Fruit fly (Drosophila melanogaster): ENCODE data around the gene CG43220.
A peak's percentile ranks its signal among the peaks of the same experiment; 100 is the strongest.

The CG43220 gene

DNA sequence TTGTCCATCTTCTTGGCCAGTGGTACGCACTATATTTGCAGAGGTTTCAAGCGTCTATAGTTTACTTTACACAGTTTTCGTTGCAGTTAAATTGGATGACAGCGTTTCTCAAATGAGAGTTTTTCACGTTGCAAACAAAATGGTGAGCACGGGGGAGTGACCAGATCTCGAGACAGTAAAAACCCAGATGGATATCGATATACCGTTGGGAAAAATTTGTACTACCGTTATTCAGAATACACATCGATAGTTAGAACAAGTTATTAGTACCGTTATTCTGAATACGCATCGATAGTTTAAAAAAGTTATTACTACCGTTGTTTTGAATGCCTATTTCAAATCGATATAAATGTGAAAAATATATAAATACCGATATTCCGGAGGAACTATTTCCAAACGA, 8.7 kb upstream of the CG43220 start, which contains the start of gene cass (continued):
- TF ChIP-seq otp (GFP tag; IDR thresholded peaks at IDR 0.05) (no peak), sob (GFP tag; IDR thresholded peaks at IDR 0.05) (no peak), mirr (GFP tag; optimal IDR thresholded peaks at IDR 0.05) (no peak), CG34224 (GFP tag; IDR thresholded peaks at IDR 0.05; ENCODE audit: partially characterized antibody) (peak; percentile 92), Atf3 (GFP tag; optimal IDR thresholded peaks at IDR 0.05) (no peak), CG30020 (tag; optimal IDR thresholded peaks at IDR 0.05) (peak; percentile 59), CkIIα-i1 (GFP tag; IDR thresholded peaks at IDR 0.05) (no peak), wdn (GFP tag; IDR thresholded peaks at IDR 0.05) (no peak), CG11456 (GFP tag; IDR thresholded peaks at IDR 0.05) (no peak), Scr (GFP tag; IDR thresholded peaks at IDR 0.05; ENCODE audit: partially characterized antibody) (peak; percentile 93), MESR4 (GFP tag; optimal IDR thresholded peaks at IDR 0.05) (peak; percentile 93), CG12659 (GFP tag; optimal IDR thresholded peaks at IDR 0.05) (peak; percentile 22), CG10366 (GFP tag; IDR thresholded peaks at IDR 0.05) (no peak), Lpt (GFP tag; optimal IDR thresholded peaks at IDR 0.05) (no peak), CG11247 (GFP tag; IDR thresholded peaks at IDR 0.05) (no peak), Dek (tag; optimal IDR thresholded peaks at IDR 0.05) (no peak), toy (GFP tag; IDR thresholded peaks at IDR 0.05) (no peak), dmrt11E (tag; optimal IDR thresholded peaks at IDR 0.05) (peak; percentile 9), CG42726 (GFP tag; IDR thresholded peaks at IDR 0.05; ENCODE audit: partially characterized antibody) (peak; percentile 94), CG8290 (GFP tag; optimal IDR thresholded peaks at IDR 0.05) (peak; percentile 39), CG8290 (tag; optimal IDR thresholded peaks at IDR 0.05) (peak in 1 of 2 experiments; percentile 70), Gsc (GFP tag; IDR thresholded peaks at IDR 0.05) (no peak), br (optimal IDR thresholded peaks at IDR 0.05) (no peak), vvl (GFP tag; IDR thresholded peaks at IDR 0.05) (no peak), CG6272 (GFP tag; IDR thresholded peaks at IDR 0.05) (no peak), Nf-YA (GFP tag; IDR thresholded peaks at IDR 0.05) (no peak), NC2α (GFP tag; optimal IDR thresholded peaks at IDR 0.05) (no peak), CG6791 (GFP tag; IDR thresholded peaks at IDR 0.05; ENCODE audit: partially characterized antibody) (peak; percentile 95), CG9437 (GFP tag; optimal IDR thresholded peaks at IDR 0.05) (no peak), CG31365 (tag; optimal IDR thresholded peaks at IDR 0.05) (no peak), cg (GFP tag; optimal IDR thresholded peaks at IDR 0.05) (no peak), CG2889 (GFP tag; IDR thresholded peaks at IDR 0.05) (no peak), Sox100B (GFP tag; optimal IDR thresholded peaks at IDR 0.05) (no peak), CG10147 (GFP tag; optimal IDR thresholded peaks at IDR 0.05) (no peak), Antp (GFP tag; optimal IDR thresholded peaks at IDR 0.05) (no peak), eve (GFP tag; optimal IDR thresholded peaks at IDR 0.05) (no peak), Hr39 (optimal IDR thresholded peaks at IDR 0.05) (no peak), esg (GFP tag; conservative IDR thresholded peaks at IDR 0.05) (no peak), BtbVII (GFP tag; optimal IDR thresholded peaks at IDR 0.05) (no peak), CG12299 (tag; optimal IDR thresholded peaks at IDR 0.05) (no peak), shn (GFP tag; optimal IDR thresholded peaks at IDR 0.05) (no peak), salm (tag; optimal IDR thresholded peaks at IDR 0.05) (no peak), Dfd (GFP tag; optimal IDR thresholded peaks at IDR 0.05) (no peak), pum (GFP tag; optimal IDR thresholded peaks at IDR 0.05) (no peak), CG15514 (GFP tag; optimal IDR thresholded peaks at IDR 0.05) (peak; percentile 63), Atf6 (GFP tag; IDR thresholded peaks at IDR 0.05) (no peak), gfzf (GFP tag; optimal IDR thresholded peaks at IDR 0.05) (peak; percentile 88), C15 (GFP tag; IDR thresholded peaks at IDR 0.05) (no peak), Chrac-16 (GFP tag; optimal IDR thresholded peaks at IDR 0.05) (no peak), inv (GFP tag; IDR thresholded peaks at IDR 0.05; ENCODE audit: partially characterized antibody) (peak; percentile 85), CG14965 (GFP tag; optimal IDR thresholded peaks at IDR 0.05; ENCODE audit: borderline replicate concordance) (no peak), CG17829 (tag; optimal IDR thresholded peaks at IDR 0.05) (peak; percentile 58), crol (GFP tag; IDR thresholded peaks at IDR 0.05) (no peak)
